Worm (Caenorhabditis elegans): ENCODE measurements around the gene popl-7.

Gene popl-7

DNA sequence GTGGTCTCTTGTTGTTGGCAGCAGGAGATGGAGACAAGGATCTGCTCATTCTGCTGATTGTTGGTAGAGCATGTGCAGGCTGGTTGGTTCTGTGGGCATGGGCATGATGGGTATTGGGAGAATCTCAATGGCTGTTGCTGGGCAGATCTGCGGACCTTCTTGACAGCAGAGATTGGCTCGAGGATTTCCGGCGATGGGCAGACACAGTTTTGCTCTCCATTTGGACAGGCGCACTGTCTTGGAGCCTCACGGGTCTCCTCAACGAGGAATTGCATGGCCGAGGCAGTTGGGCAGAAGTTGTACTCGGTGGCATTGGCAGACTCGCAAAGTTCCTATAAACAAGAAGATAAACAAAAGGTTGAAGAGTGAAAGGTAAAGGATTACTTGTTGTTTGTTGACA is 39.9 kb upstream of the popl-7 start:
- no peak for TF ChIP-seq ama-1 (optimal IDR thresholded peaks at IDR 0.05)
- no peak for TF ChIP-seq che-1 (tag; optimal IDR thresholded peaks at IDR 0.05)
- TF ChIP-seq zip-5 (tag; optimal IDR thresholded peaks at IDR 0.05), result no peak
- no peak for TF ChIP-seq ceh-6 (GFP tag; optimal IDR thresholded peaks at IDR 0.05)
- no peak for TF ChIP-seq sox-4 (tag; optimal IDR thresholded peaks at IDR 0.05)
- no peak for TF ChIP-seq ceh-19 (GFP tag; optimal IDR thresholded peaks at IDR 0.05)
- no peak for TF ChIP-seq ceh-48 (tag; optimal IDR thresholded peaks at IDR 0.05)
- no peak for TF ChIP-seq gmeb-2 (tag; optimal IDR thresholded peaks at IDR 0.05)
- TF ChIP-seq syd-9 (tag; optimal IDR thresholded peaks at IDR 0.05), result no peak
- TF ChIP-seq lim-6 (tag; optimal IDR thresholded peaks at IDR 0.05), result no peak
- no peak for TF ChIP-seq pag-3 (tag; optimal IDR thresholded peaks at IDR 0.05; ENCODE audit: borderline replicate concordance)
- TF ChIP-seq unc-55 (GFP tag; optimal IDR thresholded peaks at IDR 0.05), result no peak
- no peak for TF ChIP-seq nhr-232 (tag; optimal IDR thresholded peaks at IDR 0.05)
- TF ChIP-seq pax-1 (tag; optimal IDR thresholded peaks at IDR 0.05), result no peak

DNA sequence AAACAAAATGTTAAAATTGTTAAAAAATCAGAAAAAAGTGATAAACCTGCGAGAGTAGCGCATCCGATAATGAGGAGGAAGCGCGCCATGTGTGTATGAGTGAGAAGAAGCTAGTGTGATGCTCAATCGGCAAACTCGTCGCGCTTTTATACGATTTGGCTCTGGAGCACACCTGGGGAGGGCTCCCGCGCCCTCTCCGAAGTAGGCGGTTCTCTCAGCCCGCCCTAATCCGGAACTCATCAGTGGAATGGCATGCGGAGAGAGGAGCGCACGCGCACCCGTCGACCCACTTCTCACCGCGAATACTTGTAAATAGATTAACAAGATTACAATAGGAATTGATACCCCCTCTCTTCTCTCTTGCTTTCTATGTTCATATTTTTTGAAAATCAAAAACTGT is 39.2 kb upstream of the popl-7 start, which contains the start of gene pqn-74:
Gene pqn-74, minus strand, starts transcription at position 122 of the 400 bp plus-strand sequence.
- TF ChIP-seq unc-55 (GFP tag; optimal IDR thresholded peaks at IDR 0.05), result no peak
- TF ChIP-seq pat-9 (tag; optimal IDR thresholded peaks at IDR 0.05), result no peak
- TF ChIP-seq ttx-3 (tag; optimal IDR thresholded peaks at IDR 0.05), result no peak
- TF ChIP-seq gmeb-2 (tag; optimal IDR thresholded peaks at IDR 0.05), result no peak
- no peak for TF ChIP-seq ceh-2 (tag; optimal IDR thresholded peaks at IDR 0.05)
- no peak for TF ChIP-seq ama-1 (optimal IDR thresholded peaks at IDR 0.05)
- no peak for TF ChIP-seq elt-2 (tag; optimal IDR thresholded peaks at IDR 0.05)
- TF ChIP-seq zip-5 (tag; optimal IDR thresholded peaks at IDR 0.05), result no peak
- TF ChIP-seq K09A11.1 (tag; optimal IDR thresholded peaks at IDR 0.05; ENCODE audit: insufficient read depth), result no peak
- no peak for TF ChIP-seq unc-3 (GFP tag; conservative IDR thresholded peaks at IDR 0.05)
- TF ChIP-seq unc-3 (tag; optimal IDR thresholded peaks at IDR 0.05), result no peak
- no peak for TF ChIP-seq sox-2 (GFP tag; IDR thresholded peaks at IDR 0.05)
- no peak for TF ChIP-seq ceh-31 (tag; optimal IDR thresholded peaks at IDR 0.05)
- no peak for TF ChIP-seq ceh-19 (GFP tag; optimal IDR thresholded peaks at IDR 0.05)
- no peak for TF ChIP-seq ceh-48 (tag; optimal IDR thresholded peaks at IDR 0.05)
- TF ChIP-seq ahr-1 (tag; optimal IDR thresholded peaks at IDR 0.05), result no peak
- TF ChIP-seq C08G9.2 (tag; optimal IDR thresholded peaks at IDR 0.05), result no peak
- TF ChIP-seq dve-1 (tag; optimal IDR thresholded peaks at IDR 0.05), result no peak

DNA sequence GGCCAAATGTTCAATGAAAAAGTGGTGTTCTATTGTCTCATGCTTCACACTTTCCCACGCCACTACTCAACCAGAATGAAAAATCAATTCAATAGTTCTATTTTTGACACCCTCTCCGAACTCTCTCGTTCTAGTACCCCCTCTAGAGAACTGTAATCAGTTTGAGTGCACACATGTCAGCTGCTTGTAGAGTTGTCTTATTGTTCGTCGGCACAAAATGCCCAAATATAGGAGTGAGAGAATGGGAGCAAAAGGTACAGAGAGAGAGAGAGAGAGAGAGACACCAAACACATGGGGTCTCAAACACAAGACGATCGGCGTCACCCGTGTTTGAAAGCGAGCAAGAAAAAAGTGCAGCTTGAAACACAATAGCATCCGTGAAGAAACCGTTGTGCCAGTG is 36.2 kb upstream of the popl-7 start:
- no peak for TF ChIP-seq K09A11.1 (tag; optimal IDR thresholded peaks at IDR 0.05; ENCODE audit: insufficient read depth)
- TF ChIP-seq ref-2 (tag; optimal IDR thresholded peaks at IDR 0.05), result no peak
- TF ChIP-seq ceh-6 (GFP tag; optimal IDR thresholded peaks at IDR 0.05), result no peak
- TF ChIP-seq hlh-8 (tag; optimal IDR thresholded peaks at IDR 0.05), result no peak
- no peak for TF ChIP-seq nfya-1 (tag; optimal IDR thresholded peaks at IDR 0.05)
- no peak for TF ChIP-seq eyg-1 (tag; optimal IDR thresholded peaks at IDR 0.05)
- no peak for TF ChIP-seq T23F11.4 (GFP tag; optimal IDR thresholded peaks at IDR 0.05)
- no peak for TF ChIP-seq gmeb-2 (tag; optimal IDR thresholded peaks at IDR 0.05)
- TF ChIP-seq dmd-4 (tag; optimal IDR thresholded peaks at IDR 0.05; ENCODE audit: borderline replicate concordance), result no peak
- TF ChIP-seq madf-2 (tag; optimal IDR thresholded peaks at IDR 0.05), result no peak
- TF ChIP-seq K02D7.2 (tag; optimal IDR thresholded peaks at IDR 0.05), result no peak
- no peak for TF ChIP-seq ceh-30 (tag; optimal IDR thresholded peaks at IDR 0.05)
- no peak for TF ChIP-seq syd-9 (tag; optimal IDR thresholded peaks at IDR 0.05)
- no peak for TF ChIP-seq lim-6 (tag; optimal IDR thresholded peaks at IDR 0.05)
- no peak for TF ChIP-seq sdc-2 (tag; optimal IDR thresholded peaks at IDR 0.05)
- TF ChIP-seq hlh-30 (tag; optimal IDR thresholded peaks at IDR 0.05; ENCODE audit: insufficient read depth), result no peak
- no peak for TF ChIP-seq C38D4.7 (GFP tag; optimal IDR thresholded peaks at IDR 0.05)
- TF ChIP-seq ceh-19 (GFP tag; optimal IDR thresholded peaks at IDR 0.05), result no peak
- no peak for TF ChIP-seq rnt-1 (tag; optimal IDR thresholded peaks at IDR 0.05)
- TF ChIP-seq pha-4 (tag; optimal IDR thresholded peaks at IDR 0.05), result no peak
